Fruit fly (Drosophila melanogaster): ENCODE measurements around the gene Mettl2.

The Mettl2 gene

DNA sequence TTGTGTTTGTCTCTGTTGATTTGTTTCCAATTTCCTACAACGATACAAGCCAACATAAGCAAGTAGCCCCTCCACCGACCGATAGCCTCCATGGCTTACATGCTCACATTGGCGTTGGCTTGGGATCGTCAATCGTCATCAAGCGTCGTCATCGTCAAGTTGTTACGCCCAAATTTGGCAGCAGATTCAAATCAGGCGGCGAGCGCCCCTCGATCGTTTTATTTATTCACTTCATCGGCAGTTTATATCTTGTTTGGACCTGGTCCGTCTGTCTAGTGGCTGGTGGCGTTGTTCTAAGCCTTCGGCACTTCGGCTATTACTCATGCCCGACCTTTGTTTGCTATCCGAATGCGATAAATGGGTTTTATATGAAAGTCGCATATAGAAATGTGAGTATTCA, 48.8 kb downstream of the Mettl2 start:
- peak; percentile 49 for TF ChIP-seq kay (GFP tag; ENCODE audit: borderline replicate concordance)
- no peak for TF ChIP-seq pad (GFP tag; optimal IDR thresholded peaks at IDR 0.05)

Measured in whole organism, adult.